Worm (Caenorhabditis elegans) whole organism, L4 larva: ENCODE measurements around the gene F59A6.13.

Source experiments
- ceh-62 ChIP-seq: sonication (generic microtip); optimal IDR thresholded peaks from 2 replicates; lab custom pipeline; 2017; ENCODE audit warnings: missing biosample characterization, missing genetic modification characterization
- mdl-1 ChIP-seq, 2 experiments: fragments of 150-350 bp in 1 of 2; sonication (generic microtip) in 1 of 2; optimal IDR thresholded peaks; 2 replicates each; lab custom pipeline; 2014 to 2017; ENCODE audit warnings: missing biosample characterization in 2 of 2, missing genetic modification characterization in 2 of 2
- nhr-11 ChIP-seq: fragments of 150-350 bp; optimal IDR thresholded peaks from 2 replicates; lab custom pipeline; 2014; ENCODE audit warnings: missing biosample characterization, missing genetic modification characterization
- pqm-1 ChIP-seq: sonication (generic microtip); optimal IDR thresholded peaks from 2 replicates; lab custom pipeline; 2017; ENCODE audit warnings: missing biosample characterization, missing genetic modification characterization
- tra-1 ChIP-seq: fragments of 200-800 bp; sonication (Bioruptor generic); IDR thresholded peaks from 2 replicates; pipeline ENCODE4 v1.3.6; 2022; ENCODE audit warnings: missing genetic modification reagents, missing genetic modification characterization, missing compliant biosample characterization
- ztf-11 ChIP-seq: fragments of 150-350 bp; optimal IDR thresholded peaks from 2 replicates; lab custom pipeline; 2014; ENCODE audit warnings: missing biosample characterization, missing genetic modification characterization
- ztf-7 ChIP-seq: fragments of 150-350 bp; optimal IDR thresholded peaks from 2 replicates; lab custom pipeline; 2014; ENCODE audit warnings: missing biosample characterization, missing genetic modification characterization

ce11 chrII:5061794-5062368 lies 39.3 kb downstream of the F59A6.13 start, which contains the start of gene smc-5:
- TF ChIP-seq tra-1 (GFP tag; lab: Robert Waterston, UW): no peak
- no peak for TF ChIP-seq nhr-11 (tag; lab: Kevin White, UChicago)
- no peak for TF ChIP-seq mdl-1 (tag; optimal IDR thresholded peaks at IDR 0.05; lab: Kevin White, UChicago)
- TF ChIP-seq ceh-62 (tag; lab: Kevin White, UChicago): no peak
- no peak for TF ChIP-seq pqm-1 (tag; lab: Kevin White, UChicago)
- TF ChIP-seq ztf-7 (tag; lab: Kevin White, UChicago): no peak
- no peak for TF ChIP-seq ztf-11 (tag; lab: Kevin White, UChicago)
